Worm (Caenorhabditis elegans) whole organism, L2 larva: ENCODE results near the gene F13D12.8.

Experiments
- C34F6.9 ChIP-seq: fragments of 150-350 bp; optimal IDR thresholded peaks from 2 replicates; lab custom pipeline; 2014; ENCODE audit warnings: missing biosample characterization, missing genetic modification characterization
- alr-1 ChIP-seq: fragments of 150-350 bp; optimal IDR thresholded peaks from 2 replicates; lab custom pipeline; 2014; ENCODE audit warnings: missing biosample characterization, missing genetic modification characterization
- ama-1 ChIP-seq: fragments of 150-350 bp; optimal IDR thresholded peaks from 2 replicates; lab custom pipeline; 2018; ENCODE audit warnings: inconsistent platforms
- ceh-16 ChIP-seq: fragments of 150-350 bp; optimal IDR thresholded peaks from 2 replicates; lab custom pipeline; 2014; ENCODE audit warnings: missing biosample characterization, missing genetic modification characterization
- crh-2 ChIP-seq: sonication (generic microtip); optimal IDR thresholded peaks from 2 replicates; lab custom pipeline; 2017; ENCODE audit warnings: missing biosample characterization, missing genetic modification characterization
- dmd-4 ChIP-seq: sonication (generic microtip); optimal IDR thresholded peaks from 2 replicates; lab custom pipeline; 2017; ENCODE audit warnings: missing biosample characterization, missing genetic modification characterization
- elt-1 ChIP-seq: fragments of 150-350 bp; optimal IDR thresholded peaks from 2 replicates; lab custom pipeline; 2014; ENCODE audit warnings: missing biosample characterization, missing genetic modification characterization
- lin-11 ChIP-seq: fragments of 150-350 bp; sonication (generic microtip); optimal IDR thresholded peaks from 2 replicates; lab custom pipeline; 2014; ENCODE audit warnings: missing biosample characterization, missing genetic modification characterization, inconsistent platforms, mixed read lengths
- mab-5 ChIP-seq: fragments of 150-350 bp; optimal IDR thresholded peaks from 2 replicates; lab custom pipeline; 2014; ENCODE audit warnings: missing biosample characterization, missing genetic modification characterization
- nhr-23 ChIP-seq: fragments of 150-350 bp; optimal IDR thresholded peaks from 2 replicates; lab custom pipeline; 2014; ENCODE audit warnings: missing biosample characterization, missing genetic modification reagents, missing genetic modification characterization
- nhr-25 ChIP-seq: fragments of 150-350 bp; sonication (generic microtip); optimal IDR thresholded peaks from 3 replicates; lab custom pipeline; 2014; ENCODE audit warnings: missing biosample characterization, missing genetic modification characterization
- nhr-6 ChIP-seq: fragments of 150-350 bp; optimal IDR thresholded peaks from 2 replicates; lab custom pipeline; 2014; ENCODE audit warnings: missing biosample characterization, missing genetic modification characterization
- sem-4 ChIP-seq: fragments of 150-350 bp; optimal IDR thresholded peaks from 2 replicates; lab custom pipeline; 2014; ENCODE audit warnings: missing biosample characterization, missing genetic modification reagents, missing genetic modification characterization
- snpc-4 ChIP-seq: fragments of 150-350 bp; optimal IDR thresholded peaks from 2 replicates; lab custom pipeline; 2014; ENCODE audit warnings: missing biosample characterization, missing genetic modification characterization
- unc-55 ChIP-seq: fragments of 150-350 bp; sonication (generic microtip); optimal IDR thresholded peaks from 3 replicates; lab custom pipeline; 2014; ENCODE audit warnings: missing biosample characterization, missing genetic modification reagents, missing genetic modification characterization
- unc-62 ChIP-seq: fragments of 150-350 bp; optimal IDR thresholded peaks from 2 replicates; lab custom pipeline; 2014; ENCODE audit warnings: missing biosample characterization, missing genetic modification reagents, missing genetic modification characterization
- ztf-1 ChIP-seq: fragments of 200-800 bp; sonication (Bioruptor generic); conservative IDR thresholded peaks from 2 replicates; pipeline ENCODE4 v1.3.6; 2022; ENCODE audit warnings: missing genetic modification characterization, missing compliant biosample characterization

The F13D12.8 gene

DNA sequence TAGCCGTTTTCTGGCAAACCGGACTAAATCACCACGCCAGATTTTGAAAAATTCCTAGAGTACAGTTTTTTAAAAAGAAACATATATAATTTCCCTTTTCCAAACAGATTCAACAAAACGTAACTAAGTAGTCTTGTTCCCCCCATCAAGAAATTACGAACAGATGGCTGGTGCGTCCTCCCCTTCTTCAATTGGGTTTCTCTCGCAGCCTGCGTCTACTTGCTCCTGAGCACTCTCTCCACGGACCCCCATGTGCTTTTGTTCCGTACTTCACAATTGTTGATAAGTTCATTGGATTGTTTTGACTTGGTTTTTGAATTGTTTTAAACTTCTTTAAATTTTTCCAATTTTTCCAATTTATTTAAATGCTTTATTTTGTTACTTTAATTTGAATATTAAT lies 44.4 kb downstream of the F13D12.8 start:
- TF ChIP-seq C34F6.9 (tag; lab: Kevin White, UChicago) (peak; percentile 16), unc-55 (GFP tag; lab: Kevin White, UChicago) (peak; percentile 9), unc-62 (GFP tag; lab: Kevin White, UChicago) (no peak), nhr-23 (tag; lab: Kevin White, UChicago) (no peak), dmd-4 (tag; lab: Kevin White, UChicago) (no peak), lin-11 (tag; lab: Kevin White, UChicago) (no peak), elt-1 (tag; lab: Kevin White, UChicago) (no peak), ztf-1 (GFP tag; lab: Robert Waterston, UW) (no peak), snpc-4 (tag; lab: Kevin White, UChicago) (no peak), mab-5 (tag; lab: Kevin White, UChicago) (no peak), ama-1 (no peak), sem-4 (tag; lab: Kevin White, UChicago) (no peak), alr-1 (tag; lab: Kevin White, UChicago) (no peak), nhr-6 (tag; lab: Kevin White, UChicago) (no peak), nhr-25 (tag; lab: Kevin White, UChicago) (no peak)

DNA sequence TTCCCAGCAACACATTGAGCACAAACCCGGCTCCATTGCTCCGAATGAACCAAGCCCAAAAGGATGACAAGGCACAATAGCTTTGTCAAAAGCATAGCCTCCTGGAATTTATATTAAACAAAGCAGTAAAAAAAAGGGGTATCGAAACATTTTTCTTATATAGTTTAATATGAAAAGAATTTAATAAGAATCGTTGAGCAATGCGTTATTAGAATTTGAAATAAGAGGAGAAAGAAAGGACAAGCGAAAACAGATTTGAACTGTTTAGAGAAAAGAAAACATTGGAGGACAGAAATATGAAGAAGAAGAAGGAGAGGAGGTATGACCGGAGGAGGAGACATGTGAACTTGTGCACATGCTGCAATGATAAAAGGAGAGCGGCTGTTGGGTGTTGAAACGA lies 47.2 kb downstream of the F13D12.8 start, which contains the start of gene C47D12.5:
C47D12.5 (minus strand) TSS at position 101 of the 400 bp plus-strand sequence.
- TF ChIP-seq ceh-16 (tag; lab: Kevin White, UChicago) (no peak), crh-2 (tag; lab: Kevin White, UChicago) (no peak), lin-11 (tag; lab: Kevin White, UChicago) (no peak)
